Fruit fly (Drosophila melanogaster): ENCODE data around the gene CG15209.
A peak's percentile ranks its signal among the peaks of the same experiment; 100 is the strongest.

dm6 chrX:10805651-10806191 lies 36.3 kb upstream of the CG15209 start:
- TF ChIP-seq Dfd (GFP tag; optimal IDR thresholded peaks at IDR 0.05) (no peak), jim (GFP tag; optimal IDR thresholded peaks at IDR 0.05) (peak; percentile 88), rgr (GFP tag; optimal IDR thresholded peaks at IDR 0.05) (no peak)

Measured in whole organism, wandering third instar larva.